Worm (Caenorhabditis elegans): ENCODE results near the gene exos-9.

- TF ChIP-seq dao-5 (tag; optimal IDR thresholded peaks at IDR 0.05) = no peak
- TF ChIP-seq him-1 (tag; optimal IDR thresholded peaks at IDR 0.05) = no peak
Measured at ce11 chrIII:7146341-7146740, 51.5 kb downstream of the exos-9 start.

Data from whole organism, L4/young adult.